Worm (Caenorhabditis elegans) whole organism, L1 larva: Measurements from ENCODE around the gene adah-1.

Source experiments
- fkh-10 ChIP-seq: sonication (generic microtip); optimal IDR thresholded peaks from 2 replicates; lab custom pipeline; 2017; ENCODE audit warnings: missing biosample characterization, missing genetic modification reagents, missing genetic modification characterization
- fos-1 ChIP-seq: fragments of 150-350 bp; optimal IDR thresholded peaks from 2 replicates; lab custom pipeline; 2014; ENCODE audit warnings: missing biosample characterization, missing genetic modification characterization
- lin-15B ChIP-seq: fragments of 150-350 bp; sonication (generic microtip); optimal IDR thresholded peaks from 3 replicates; lab custom pipeline; 2014; ENCODE audit warnings: missing biosample characterization, missing genetic modification characterization
- sptf-1 ChIP-seq: fragments of 150-350 bp; optimal IDR thresholded peaks from 2 replicates; lab custom pipeline; 2014; ENCODE audit warnings: missing biosample characterization, missing genetic modification characterization
- tbx-2 ChIP-seq: sonication (generic microtip); optimal IDR thresholded peaks from 2 replicates; lab custom pipeline; 2016; ENCODE audit warnings: missing genetic modification characterization, missing compliant biosample characterization
- unc-130 ChIP-seq: fragments of 150-350 bp; optimal IDR thresholded peaks from 2 replicates; lab custom pipeline; 2017; ENCODE audit warnings: missing biosample characterization, missing genetic modification characterization, inconsistent platforms
- xbp-1 ChIP-seq: sonication (generic microtip); optimal IDR thresholded peaks from 2 replicates; lab custom pipeline; 2016; ENCODE audit warnings: missing genetic modification characterization, missing compliant biosample characterization
- zag-1 ChIP-seq: fragments of 150-350 bp; optimal IDR thresholded peaks from 2 replicates; lab custom pipeline; 2014; ENCODE audit warnings: missing biosample characterization, missing genetic modification characterization

- no peak for TF ChIP-seq lin-15B (tag; lab: Kevin White, UChicago)
- TF ChIP-seq fkh-10 (GFP tag; lab: Kevin White, UChicago) = no peak
- no peak for TF ChIP-seq sptf-1
- TF ChIP-seq tbx-2 (tag; lab: Kevin White, UChicago) = no peak
- TF ChIP-seq unc-130 (tag; lab: Kevin White, UChicago) = no peak
- TF ChIP-seq fos-1 (tag; lab: Kevin White, UChicago) = no peak
- TF ChIP-seq zag-1 (tag; lab: Kevin White, UChicago) = no peak
- TF ChIP-seq xbp-1 = no peak
Observed at ce11 chrIV:7009531-7009930, 14.5 kb upstream of the adah-1 start, which contains the start of gene C25A8.2.
